Worm (Caenorhabditis elegans) whole organism, L3 larva: ENCODE data around the gene clec-78.

Source experiments
- nhr-237 ChIP-seq: fragments of 150-350 bp; optimal IDR thresholded peaks from 2 replicates; lab custom pipeline; 2014; ENCODE audit warnings: missing biosample characterization, missing genetic modification characterization
- unc-62 ChIP-seq: fragments of 150-350 bp; sonication (generic microtip); optimal IDR thresholded peaks from 4 replicates; lab custom pipeline; 2014; ENCODE audit warnings: missing biosample characterization, missing genetic modification reagents, missing genetic modification characterization

- TF ChIP-seq nhr-237 (tag; lab: Kevin White, UChicago) (no peak), unc-62 (GFP tag; lab: Kevin White, UChicago) (no peak)
Observed at ce11 chrIV:4053405-4053804, 64.5 kb downstream of the clec-78 start.
